Fruit fly (Drosophila melanogaster) whole organism, embryonic: ENCODE measurements around the gene CG14013.
A peak's percentile ranks its signal among the peaks of the same experiment; 100 is the strongest.

ENCODE experiments used
- Awh ChIP-seq: fragments of 200-800 bp; sonication (Bioruptor generic); IDR thresholded peaks from 2 replicates; pipeline ENCODE4, ENCODE4 v1.3.6; 2022; ENCODE audit warnings: missing biosample characterization, missing genetic modification characterization
- CG10267 ChIP-seq: fragments of 200-800 bp; sonication (Bioruptor generic); optimal IDR thresholded peaks from 2 replicates; lab custom pipeline; 2018; ENCODE audit warnings: missing biosample characterization, mild to moderate bottlenecking, missing genetic modification characterization, moderate library complexity
- CG10979 ChIP-seq: fragments of 200-800 bp; sonication (Bioruptor generic); optimal IDR thresholded peaks from 2 replicates; lab custom pipeline; 2018; ENCODE audit warnings: missing biosample characterization, mild to moderate bottlenecking, missing genetic modification characterization, moderate library complexity
- CG12236 ChIP-seq: fragments of 200-800 bp; sonication (Bioruptor generic); optimal IDR thresholded peaks from 2 replicates; lab custom pipeline; 2016; ENCODE audit warnings: missing biosample characterization, missing genetic modification characterization
- CG13775 ChIP-seq: fragments of 200-800 bp; sonication (Bioruptor generic); optimal IDR thresholded peaks from 3 replicates; lab custom pipeline; 2017; ENCODE audit warnings: missing biosample characterization, mild to moderate bottlenecking, missing genetic modification characterization
- CG14710 ChIP-seq: fragments of 200-800 bp; sonication (Bioruptor generic); optimal IDR thresholded peaks from 3 replicates; lab custom pipeline; 2019; ENCODE audit warnings: missing biosample characterization, mild to moderate bottlenecking, missing genetic modification characterization, moderate library complexity
- CG15269 ChIP-seq: fragments of 200-800 bp; sonication (Bioruptor generic); optimal IDR thresholded peaks from 2 replicates; lab custom pipeline; 2018; ENCODE audit warnings: missing biosample characterization, mild to moderate bottlenecking, missing genetic modification characterization, moderate library complexity
- CG15514 ChIP-seq: fragments of 200-800 bp; sonication (Bioruptor generic); optimal IDR thresholded peaks from 3 replicates; lab custom pipeline; 2017; ENCODE audit warnings: missing biosample characterization, missing genetic modification characterization, mild to moderate bottlenecking, moderate library complexity, missing genetic modification reagents
- CG17186 ChIP-seq: fragments of 200-800 bp; sonication (Bioruptor generic); optimal IDR thresholded peaks from 3 replicates; lab custom pipeline; 2017; ENCODE audit warnings: missing biosample characterization, missing genetic modification reagents, missing genetic modification characterization
- CG17361 ChIP-seq: fragments of 200-800 bp; sonication (Bioruptor generic); IDR thresholded peaks from 3 replicates; pipeline ENCODE4 v1.3.6; 2022; ENCODE audit warnings: missing biosample characterization, missing genetic modification characterization
- CG2120 ChIP-seq: fragments of 200-800 bp; sonication (Bioruptor generic); optimal IDR thresholded peaks from 3 replicates; lab custom pipeline; 2016; ENCODE audit warnings: missing biosample characterization, missing genetic modification characterization
- CG2678 ChIP-seq: fragments of 200-800 bp; sonication (Bioruptor generic); optimal IDR thresholded peaks from 3 replicates; lab custom pipeline; 2019; ENCODE audit warnings: missing biosample characterization, mild to moderate bottlenecking, missing genetic modification characterization, moderate library complexity
- CG30403 ChIP-seq: fragments of 200-800 bp; sonication (Bioruptor generic); optimal IDR thresholded peaks from 3 replicates; lab custom pipeline; 2016; ENCODE audit warnings: missing biosample characterization, missing genetic modification characterization
- CG4328 ChIP-seq: fragments of 200-800 bp; sonication (Bioruptor generic); optimal IDR thresholded peaks from 3 replicates; lab custom pipeline; 2017; ENCODE audit warnings: missing biosample characterization, missing genetic modification reagents, missing genetic modification characterization
- CG6175 ChIP-seq: fragments of 200-800 bp; sonication (Bioruptor generic); IDR thresholded peaks from 3 replicates; pipeline ENCODE4 v1.3.6; 2022; ENCODE audit warnings: missing biosample characterization, missing genetic modification characterization
- CG6791 ChIP-seq: fragments of 200-800 bp; sonication (Bioruptor generic); IDR thresholded peaks from 3 replicates; pipeline ENCODE4 v1.3.6; 2022; ENCODE audit warnings: missing biosample characterization, missing genetic modification characterization; ENCODE audit not compliant: partially characterized antibody
- CG9727 ChIP-seq: fragments of 200-800 bp; sonication (Bioruptor generic); optimal IDR thresholded peaks from 3 replicates; lab custom pipeline; 2017; ENCODE audit warnings: missing biosample characterization, mild to moderate bottlenecking, missing genetic modification characterization
- D19A ChIP-seq: fragments of 200-800 bp; optimal IDR thresholded peaks from 3 replicates; lab custom pipeline; 2019; ENCODE audit warnings: missing biosample characterization, mild to moderate bottlenecking, missing genetic modification characterization, moderate library complexity
- Dp ChIP-seq: fragments of 200-800 bp; sonication (Bioruptor generic); optimal IDR thresholded peaks from 2 replicates; lab custom pipeline; 2018; ENCODE audit warnings: missing biosample characterization, mild to moderate bottlenecking, missing genetic modification characterization, moderate library complexity
- GATAe ChIP-seq: fragments of 200-800 bp; sonication (Bioruptor generic); conservative IDR thresholded peaks from 2 replicates; pipeline ENCODE4 v1.3.6; 2022; ENCODE audit warnings: missing biosample characterization, missing genetic modification characterization
- Hmx ChIP-seq: fragments of 200-800 bp; sonication (Bioruptor generic); optimal IDR thresholded peaks from 2 replicates; lab custom pipeline; 2016; ENCODE audit warnings: missing biosample characterization, missing genetic modification characterization
- Hr3 ChIP-seq: fragments of 200-800 bp; sonication (Bioruptor generic); optimal IDR thresholded peaks from 3 replicates; lab custom pipeline; 2016; ENCODE audit warnings: missing biosample characterization, missing genetic modification characterization
- MESR4 ChIP-seq: fragments of 200-800 bp; sonication (Bioruptor generic); optimal IDR thresholded peaks from 2 replicates; lab custom pipeline; 2018; ENCODE audit warnings: missing biosample characterization, mild to moderate bottlenecking, missing genetic modification characterization, moderate library complexity
- Nf-YB ChIP-seq: fragments of 200-800 bp; sonication (Bioruptor generic); optimal IDR thresholded peaks from 3 replicates; lab custom pipeline; 2019; ENCODE audit warnings: missing biosample characterization, mild to moderate bottlenecking, missing genetic modification characterization, moderate library complexity
- Side ChIP-seq: fragments of 200-800 bp; sonication (Bioruptor generic); optimal IDR thresholded peaks from 2 replicates; lab custom pipeline; 2016; ENCODE audit warnings: missing biosample characterization, missing genetic modification characterization
- Sin3A ChIP-seq: fragments of >200 bp; optimal IDR thresholded peaks from 2 replicates; lab custom pipeline; 2018
- Ssrp ChIP-seq: fragments of 200-800 bp; sonication (Bioruptor generic); optimal IDR thresholded peaks from 2 replicates; lab custom pipeline; 2018; ENCODE audit warnings: missing biosample characterization, mild to moderate bottlenecking, missing genetic modification characterization, moderate library complexity
- Xbp1 ChIP-seq: fragments of 200-800 bp; sonication (Bioruptor generic); optimal IDR thresholded peaks from 3 replicates; lab custom pipeline; 2016; ENCODE audit warnings: missing biosample characterization, mild to moderate bottlenecking, missing genetic modification characterization
- ac ChIP-seq: fragments of 200-800 bp; sonication (Bioruptor generic); optimal IDR thresholded peaks from 3 replicates; lab custom pipeline; 2017; ENCODE audit warnings: missing biosample characterization, mild to moderate bottlenecking, missing genetic modification characterization
- bcd ChIP-seq: fragments of 200-800 bp; sonication (Bioruptor generic); optimal IDR thresholded peaks from 2 replicates; lab custom pipeline; 2017; ENCODE audit warnings: missing biosample characterization, mild to moderate bottlenecking, missing genetic modification characterization
- bowl ChIP-seq: fragments of 200-800 bp; sonication (Bioruptor generic); IDR thresholded peaks from 2 replicates; pipeline ENCODE4 v1.3.6; 2022; ENCODE audit warnings: missing biosample characterization, missing genetic modification characterization
- br ChIP-seq: fragments of >200 bp; optimal IDR thresholded peaks from 2 replicates; lab custom pipeline; 2017
- dmrt11E ChIP-seq: fragments of 200-800 bp; sonication (Bioruptor generic); optimal IDR thresholded peaks from 3 replicates; lab custom pipeline; 2018; ENCODE audit warnings: missing biosample characterization, mild to moderate bottlenecking, missing genetic modification characterization, moderate library complexity
- dmrt99B ChIP-seq: fragments of 200-800 bp; sonication (Bioruptor generic); optimal IDR thresholded peaks from 2 replicates; lab custom pipeline; 2018; ENCODE audit warnings: missing biosample characterization, mild to moderate bottlenecking, missing genetic modification characterization, moderate library complexity
- fd3F ChIP-seq: fragments of 200-800 bp; sonication (Bioruptor generic); optimal IDR thresholded peaks from 2 replicates; lab custom pipeline; 2018; ENCODE audit warnings: missing biosample characterization, mild to moderate bottlenecking, missing genetic modification characterization, moderate library complexity
- gem ChIP-seq: fragments of 200-800 bp; sonication (Bioruptor generic); optimal IDR thresholded peaks from 2 replicates; lab custom pipeline; 2019; ENCODE audit warnings: missing biosample characterization, mild to moderate bottlenecking, missing genetic modification characterization, moderate library complexity
- grau ChIP-seq: fragments of 200-800 bp; optimal IDR thresholded peaks from 3 replicates; lab custom pipeline; 2019; ENCODE audit warnings: missing biosample characterization, mild to moderate bottlenecking, missing genetic modification characterization, moderate library complexity
- lilli ChIP-seq: fragments of 200-800 bp; sonication (Bioruptor generic); optimal IDR thresholded peaks from 3 replicates; lab custom pipeline; 2016; ENCODE audit warnings: missing biosample characterization, missing genetic modification characterization
- lola ChIP-seq, 3 experiments: fragments of >200 bp in 2 of 3; fragments of 200-800 bp in 1 of 3; sonication (Bioruptor generic) in 1 of 3; optimal IDR thresholded peaks; 2 replicates each; lab custom pipeline; 2017 to 2019; ENCODE audit warnings: missing biosample characterization in 3 of 3, missing genetic modification characterization in 3 of 3, mild to moderate bottlenecking in 1 of 3, moderate library complexity in 1 of 3
- maf-S ChIP-seq: fragments of 200-800 bp; sonication (Bioruptor generic); optimal IDR thresholded peaks from 2 replicates; lab custom pipeline; 2016; ENCODE audit warnings: missing biosample characterization, missing genetic modification characterization
- mam ChIP-seq: fragments of 200-800 bp; sonication (Bioruptor generic); optimal IDR thresholded peaks from 3 replicates; lab custom pipeline; 2016; ENCODE audit warnings: missing biosample characterization, missing genetic modification characterization
- nerfin-1 ChIP-seq: fragments of 200-800 bp; sonication (Bioruptor generic); optimal IDR thresholded peaks from 3 replicates; lab custom pipeline; 2019; ENCODE audit warnings: missing biosample characterization, mild to moderate bottlenecking, missing genetic modification characterization, moderate library complexity
- pum ChIP-seq: fragments of 200-800 bp; sonication (Bioruptor generic); optimal IDR thresholded peaks from 2 replicates; lab custom pipeline; 2016; ENCODE audit warnings: missing biosample characterization, missing genetic modification characterization
- pzg ChIP-seq: fragments of 200-800 bp; sonication (Bioruptor generic); optimal IDR thresholded peaks from 3 replicates; lab custom pipeline; 2018; ENCODE audit warnings: missing biosample characterization, mild to moderate bottlenecking, missing genetic modification characterization, moderate library complexity
- sens ChIP-seq: fragments of 200-800 bp; sonication (Bioruptor generic); peaks from one replicate; lab custom pipeline; 2016; ENCODE audit warnings: missing biosample characterization, missing genetic modification characterization
- slbo ChIP-seq: fragments of 200-800 bp; sonication (Bioruptor generic); IDR thresholded peaks from 2 replicates; pipeline ENCODE4 v1.3.6; 2022; ENCODE audit warnings: missing biosample characterization, missing genetic modification characterization
- sob ChIP-seq: fragments of 200-800 bp; sonication (Bioruptor generic); IDR thresholded peaks from 2 replicates; pipeline ENCODE4 v1.3.6; 2022; ENCODE audit warnings: missing biosample characterization, missing genetic modification characterization
- tap ChIP-seq: fragments of 200-800 bp; optimal IDR thresholded peaks from 3 replicates; lab custom pipeline; 2019; ENCODE audit warnings: missing biosample characterization, mild to moderate bottlenecking, missing genetic modification characterization, moderate library complexity
- tll ChIP-seq, 2 experiments: fragments of 200-800 bp in 1 of 2; fragments of >200 bp in 1 of 2; sonication (Bioruptor generic) in 1 of 2; optimal IDR thresholded peaks; 2 replicates each; lab custom pipeline; 2017 to 2019; ENCODE audit warnings: missing biosample characterization in 2 of 2, missing genetic modification characterization in 2 of 2, mild to moderate bottlenecking in 1 of 2, moderate library complexity in 1 of 2
- zen ChIP-seq: fragments of 200-800 bp; sonication (Bioruptor generic); optimal IDR thresholded peaks from 3 replicates; lab custom pipeline; 2018; ENCODE audit warnings: missing biosample characterization, mild to moderate bottlenecking, missing genetic modification characterization, moderate library complexity

Gene CG14013

dm6 chr2L:5519846-5520384 lies 33.7 kb downstream of the CG14013 start, which contains the start of the genes CG7382 and cl (continued):
- TF ChIP-seq zen (tag; lab: Kevin White, UChicago) (peak; percentile 42), D19A (tag; lab: Kevin White, UChicago) (peak; percentile 30), pzg (GFP tag; lab: Kevin White, UChicago) (peak; percentile 50), CG9727 (GFP tag; lab: Kevin White, UChicago) (peak; percentile 42), slbo (GFP tag; lab: Robert Waterston, UW) (peak; percentile 61), lola (GFP tag; optimal IDR thresholded peaks at IDR 0.05; lab: Kevin White, UChicago) (peak in 1 of 3 experiments; percentile 54), CG10979 (peak; percentile 24), CG4328 (peak; percentile 18), dmrt99B (tag; lab: Kevin White, UChicago) (peak; percentile 34), Ssrp (peak; percentile 39), maf-S (GFP tag; lab: Kevin White, UChicago) (no peak), sens (GFP tag; lab: Kevin White, UChicago) (peak; percentile 46), ac (GFP tag; lab: Kevin White, UChicago) (no peak), bowl (GFP tag; lab: Robert Waterston, UW) (no peak), CG17361 (GFP tag; lab: Robert Waterston, UW) (peak; percentile 68), fd3F (peak; percentile 11), CG15514 (GFP tag; lab: Kevin White, UChicago) (peak; percentile 41), dmrt11E (tag; lab: Kevin White, UChicago) (peak; percentile 9), bcd (peak; percentile 44), MESR4 (GFP tag; lab: Kevin White, UChicago) (peak; percentile 46), br (no peak), Awh (GFP tag; lab: Robert Waterston, UW) (no peak), gem (tag; lab: Kevin White, UChicago) (peak; percentile 64), CG2678 (tag; lab: Kevin White, UChicago) (no peak), mam (GFP tag; lab: Kevin White, UChicago) (peak; percentile 16), Hr3 (peak; percentile 21), CG12236 (GFP tag; lab: Kevin White, UChicago) (no peak), CG15269 (peak; percentile 35), tap (tag; lab: Kevin White, UChicago) (no peak), CG30403 (GFP tag; lab: Kevin White, UChicago) (peak; percentile 70), nerfin-1 (tag; lab: Kevin White, UChicago) (peak; percentile 46), CG13775 (peak; percentile 47), CG10267 (peak; percentile 64), CG6175 (no peak), Sin3A (peak; percentile 81), Xbp1 (peak; percentile 60), CG17186 (GFP tag; lab: Kevin White, UChicago) (peak; percentile 20), lilli (GFP tag; lab: Kevin White, UChicago) (peak; percentile 41), Nf-YB (GFP tag; lab: Kevin White, UChicago) (peak; percentile 15), Side (GFP tag; lab: Kevin White, UChicago) (no peak), CG6791 (no peak), tll (GFP tag; optimal IDR thresholded peaks at IDR 0.05; lab: Kevin White, UChicago) (peak; percentile 21 to 53), Hmx (GFP tag; lab: Kevin White, UChicago) (no peak), CG2120 (GFP tag; lab: Kevin White, UChicago) (peak; percentile 54), sob (GFP tag; lab: Robert Waterston, UW) (peak; percentile 19; the same call in 1 of the 2 replicates), pum (no peak), Dp (GFP tag; lab: Kevin White, UChicago) (peak; percentile 4), CG14710 (tag; lab: Kevin White, UChicago) (peak; percentile 84), GATAe (GFP tag; lab: Robert Waterston, UW) (no peak), grau (tag; lab: Kevin White, UChicago) (peak; percentile 66)
